Worm (Caenorhabditis elegans) whole organism, L1 larva: ENCODE data around the gene Y43F8B.9.

Source experiments
- C04F5.9 ChIP-seq: sonication (generic microtip); optimal IDR thresholded peaks from 2 replicates; lab custom pipeline; 2016; ENCODE audit warnings: missing genetic modification characterization, missing compliant biosample characterization
- C34B4.2 ChIP-seq: sonication (generic microtip); optimal IDR thresholded peaks from 2 replicates; lab custom pipeline; 2017; ENCODE audit warnings: mild to moderate bottlenecking, missing genetic modification characterization, missing compliant biosample characterization
- F16B12.6 ChIP-seq: fragments of 150-350 bp; optimal IDR thresholded peaks from 2 replicates; lab custom pipeline; 2014; ENCODE audit warnings: missing biosample characterization, missing genetic modification characterization
- aha-1 ChIP-seq: fragments of 150-350 bp; optimal IDR thresholded peaks from 2 replicates; lab custom pipeline; 2014; ENCODE audit warnings: missing biosample characterization, missing genetic modification characterization
- ceh-63 ChIP-seq: fragments of 200-800 bp; sonication (Bioruptor generic); optimal IDR thresholded peaks from 2 replicates; lab custom pipeline; 2018; ENCODE audit warnings: mild to moderate bottlenecking, missing genetic modification characterization, missing compliant biosample characterization
- ceh-8 ChIP-seq: fragments of 200-800 bp; sonication (Bioruptor generic); optimal IDR thresholded peaks from 2 replicates; lab custom pipeline; 2018; ENCODE audit warnings: mild to moderate bottlenecking, missing genetic modification characterization, moderate library complexity, missing compliant biosample characterization
- ces-1 ChIP-seq: fragments of 150-350 bp; optimal IDR thresholded peaks from 2 replicates; lab custom pipeline; 2014; ENCODE audit warnings: missing biosample characterization, missing genetic modification reagents, missing genetic modification characterization
- dpl-1 ChIP-seq, 3 experiments: fragments of 150-350 bp in 2 of 3; sonication (generic microtip) in 1 of 3; optimal IDR thresholded peaks; 2 replicates each; lab custom pipeline; 2014 to 2017; ENCODE audit warnings: missing biosample characterization in 3 of 3, missing genetic modification characterization in 3 of 3, missing genetic modification reagents in 3 of 3
- efl-1 ChIP-seq, 4 experiments: fragments of 150-350 bp; optimal IDR thresholded peaks in 3 of 4; peaks in 1 of 4; 1 replicate in 1 of 4; 2 replicates in 3 of 4; lab custom pipeline; 2014; ENCODE audit warnings: missing biosample characterization in 2 of 4, missing genetic modification characterization in 2 of 4, missing genetic modification reagents in 2 of 4
- efl-3 ChIP-seq: fragments of 200-800 bp; sonication (Bioruptor generic); optimal IDR thresholded peaks from 2 replicates; lab custom pipeline; 2018; ENCODE audit warnings: mild to moderate bottlenecking, missing genetic modification characterization, missing compliant biosample characterization
- egl-13 ChIP-seq: sonication (generic microtip); optimal IDR thresholded peaks from 2 replicates; lab custom pipeline; 2016; ENCODE audit warnings: missing genotype, missing genetic modification reagents, missing genetic modification characterization, missing compliant biosample characterization
- egl-27 ChIP-seq, 2 experiments: fragments of 150-350 bp in 1 of 2; sonication (generic microtip); optimal IDR thresholded peaks; 3 replicates each; lab custom pipeline; 2017 to 2018; ENCODE audit warnings: missing biosample characterization in 2 of 2, missing genetic modification characterization in 2 of 2, missing genetic modification reagents in 2 of 2
- fkh-10 ChIP-seq: sonication (generic microtip); optimal IDR thresholded peaks from 2 replicates; lab custom pipeline; 2017; ENCODE audit warnings: missing biosample characterization, missing genetic modification reagents, missing genetic modification characterization
- fkh-4 ChIP-seq: sonication (generic microtip); optimal IDR thresholded peaks from 2 replicates; lab custom pipeline; 2016; ENCODE audit warnings: missing compliant biosample characterization, missing genetic modification characterization, borderline replicate concordance
- hlh-4 ChIP-seq: sonication (generic microtip); optimal IDR thresholded peaks from 2 replicates; lab custom pipeline; 2016; ENCODE audit warnings: mild to moderate bottlenecking, missing genetic modification characterization, missing compliant biosample characterization
- irx-1 ChIP-seq: sonication (generic microtip); optimal IDR thresholded peaks from 2 replicates; lab custom pipeline; 2016; ENCODE audit warnings: missing genetic modification characterization, missing compliant biosample characterization
- isw-1 ChIP-seq: fragments of 200-800 bp; sonication (Bioruptor generic); IDR thresholded peaks from 2 replicates; pipeline ENCODE4 v1.3.6; 2022; ENCODE audit warnings: missing genetic modification characterization, missing compliant biosample characterization
- lin-15B ChIP-seq: fragments of 150-350 bp; sonication (generic microtip); optimal IDR thresholded peaks from 3 replicates; lab custom pipeline; 2014; ENCODE audit warnings: missing biosample characterization, missing genetic modification characterization
- lin-35 ChIP-seq, 2 experiments: fragments of 150-350 bp; optimal IDR thresholded peaks; 2 replicates each; lab custom pipeline; 2014; ENCODE audit warnings: missing biosample characterization in 2 of 2, missing genetic modification characterization in 2 of 2, missing genetic modification reagents in 2 of 2
- lin-39 ChIP-seq: fragments of 150-350 bp; optimal IDR thresholded peaks from 2 replicates; lab custom pipeline; 2014; ENCODE audit warnings: missing biosample characterization, missing genetic modification reagents, missing genetic modification characterization
- lir-3 ChIP-seq: sonication (generic microtip); optimal IDR thresholded peaks from 2 replicates; lab custom pipeline; 2016; ENCODE audit warnings: mild to moderate bottlenecking, missing genetic modification characterization, moderate library complexity, missing compliant biosample characterization; ENCODE audit not compliant: poor library complexity
- lsy-2 ChIP-seq, 2 experiments: fragments of 150-350 bp; optimal IDR thresholded peaks; 2 replicates each; lab custom pipeline; 2014; ENCODE audit warnings: missing biosample characterization in 2 of 2, missing genetic modification characterization in 2 of 2
- mep-1 ChIP-seq: fragments of 150-350 bp; optimal IDR thresholded peaks from 2 replicates; lab custom pipeline; 2014; ENCODE audit warnings: missing biosample characterization, missing genetic modification characterization
- nhr-12 ChIP-seq: sonication (generic microtip); optimal IDR thresholded peaks from 2 replicates; lab custom pipeline; 2017; ENCODE audit warnings: missing biosample characterization, missing genetic modification characterization
- nhr-19 ChIP-seq: fragments of 200-800 bp; sonication (Bioruptor generic); conservative IDR thresholded peaks from 2 replicates; pipeline ENCODE4 v1.3.6; 2022; ENCODE audit warnings: missing genetic modification characterization, missing compliant biosample characterization
- nhr-20 ChIP-seq: sonication (generic microtip); optimal IDR thresholded peaks from 2 replicates; lab custom pipeline; 2016; ENCODE audit warnings: mild to moderate bottlenecking, missing genetic modification characterization, missing compliant biosample characterization
- nhr-71 ChIP-seq: sonication (generic microtip); optimal IDR thresholded peaks from 2 replicates; lab custom pipeline; 2016; ENCODE audit warnings: mild to moderate bottlenecking, missing genetic modification characterization, moderate library complexity, missing compliant biosample characterization
- nhr-84 ChIP-seq: sonication (generic microtip); optimal IDR thresholded peaks from 2 replicates; lab custom pipeline; 2017; ENCODE audit warnings: missing biosample characterization, missing genetic modification characterization
- nhr-85 ChIP-seq: sonication (generic microtip); peaks from one replicate; lab custom pipeline; 2016; ENCODE audit warnings: missing genetic modification characterization, inconsistent platforms, missing compliant biosample characterization
- nhr-90 ChIP-seq: sonication (generic microtip); optimal IDR thresholded peaks from 2 replicates; lab custom pipeline; 2016; ENCODE audit warnings: mild to moderate bottlenecking, missing genetic modification characterization, missing compliant biosample characterization; ENCODE audit not compliant: poor library complexity
- pqm-1 ChIP-seq: sonication (generic microtip); optimal IDR thresholded peaks from 3 replicates; lab custom pipeline; 2017; ENCODE audit warnings: missing biosample characterization, missing genetic modification characterization
- rnt-1 ChIP-seq: sonication (generic microtip); optimal IDR thresholded peaks from 2 replicates; lab custom pipeline; 2016; ENCODE audit warnings: mild to moderate bottlenecking, missing genetic modification characterization, moderate library complexity, missing compliant biosample characterization
- snu-23 ChIP-seq: sonication (generic microtip); optimal IDR thresholded peaks from 2 replicates; lab custom pipeline; 2016; ENCODE audit warnings: missing genetic modification characterization, missing compliant biosample characterization
- sox-4 ChIP-seq: sonication (generic microtip); optimal IDR thresholded peaks from 2 replicates; lab custom pipeline; 2016; ENCODE audit warnings: missing genetic modification characterization, missing compliant biosample characterization
- sptf-1 ChIP-seq: fragments of 150-350 bp; optimal IDR thresholded peaks from 2 replicates; lab custom pipeline; 2014; ENCODE audit warnings: missing biosample characterization, missing genetic modification characterization
- swsn-7 ChIP-seq: sonication (generic microtip); optimal IDR thresholded peaks from 2 replicates; lab custom pipeline; 2016; ENCODE audit warnings: missing genetic modification characterization, missing compliant biosample characterization
- tbx-2 ChIP-seq: sonication (generic microtip); optimal IDR thresholded peaks from 2 replicates; lab custom pipeline; 2016; ENCODE audit warnings: missing genetic modification characterization, missing compliant biosample characterization
- unc-30 ChIP-seq: sonication (generic microtip); optimal IDR thresholded peaks from 2 replicates; lab custom pipeline; 2017; ENCODE audit warnings: missing biosample characterization, missing genetic modification characterization
- unc-62 ChIP-seq: fragments of 150-350 bp; optimal IDR thresholded peaks from 2 replicates; lab custom pipeline; 2014; ENCODE audit warnings: missing biosample characterization, missing genetic modification reagents, missing genetic modification characterization
- unc-98 ChIP-seq: fragments of 200-800 bp; sonication (Bioruptor generic); IDR thresholded peaks from 2 replicates; pipeline ENCODE4 v1.3.6; 2022; ENCODE audit warnings: missing genetic modification characterization, missing compliant biosample characterization
- zag-1 ChIP-seq: fragments of 150-350 bp; optimal IDR thresholded peaks from 2 replicates; lab custom pipeline; 2014; ENCODE audit warnings: missing biosample characterization, missing genetic modification characterization
- zip-4 ChIP-seq: fragments of 200-800 bp; sonication (Bioruptor generic); optimal IDR thresholded peaks from 2 replicates; lab custom pipeline; 2018; ENCODE audit warnings: mild to moderate bottlenecking, missing genetic modification characterization, moderate library complexity, missing compliant biosample characterization
- ztf-11 ChIP-seq, 2 experiments: sonication (generic microtip); optimal IDR thresholded peaks; 2 replicates each; lab custom pipeline; 2016 to 2017; ENCODE audit warnings: missing genetic modification characterization in 2 of 2, missing biosample characterization in 1 of 2, missing compliant biosample characterization in 1 of 2

Y43F8B.9 gene

DNA sequence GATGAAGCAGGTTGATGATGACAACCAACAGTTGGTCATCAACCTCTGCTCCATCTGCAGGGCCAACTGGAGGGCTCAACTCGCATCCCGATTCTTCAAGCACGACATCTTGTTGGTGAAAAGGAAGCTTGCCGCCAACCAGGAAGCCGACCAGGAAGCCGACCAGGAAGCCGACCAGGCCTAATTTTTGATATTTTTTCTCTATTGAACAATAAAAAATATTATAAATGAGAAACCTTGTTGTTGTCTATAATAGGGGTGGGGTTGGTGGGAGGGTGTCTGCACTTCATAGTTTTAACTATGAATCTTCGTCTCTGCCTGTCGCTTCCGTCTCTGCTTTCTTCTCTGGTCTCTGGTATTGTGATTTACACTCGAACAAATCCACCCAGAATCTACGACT, 7.7 kb downstream of the Y43F8B.9 start, which contains the start of gene Y43F8B.18:
Gene Y43F8B.18 (plus strand): TSS at position 301 of the 400 bp plus-strand sequence.
- TF ChIP-seq tbx-2 (tag; lab: Kevin White, UChicago), result no peak
- no peak for TF ChIP-seq egl-27 (tag; optimal IDR thresholded peaks at IDR 0.05; lab: Kevin White, UChicago)
- TF ChIP-seq lin-15B (tag; lab: Kevin White, UChicago), result no peak
- TF ChIP-seq C04F5.9, result no peak
- no peak for TF ChIP-seq lsy-2 (tag; optimal IDR thresholded peaks at IDR 0.05; lab: Kevin White, UChicago)
- TF ChIP-seq egl-13 (tag; lab: Kevin White, UChicago), result no peak
- TF ChIP-seq sox-4 (tag; lab: Kevin White, UChicago), result no peak
- no peak for TF ChIP-seq isw-1
- no peak for TF ChIP-seq nhr-12 (tag; lab: Kevin White, UChicago)
- TF ChIP-seq unc-62 (GFP tag; lab: Kevin White, UChicago), result no peak
- TF ChIP-seq unc-98 (GFP tag; lab: Robert Waterston, UW), result no peak
- TF ChIP-seq sptf-1 (tag; lab: Kevin White, UChicago), result no peak

DNA sequence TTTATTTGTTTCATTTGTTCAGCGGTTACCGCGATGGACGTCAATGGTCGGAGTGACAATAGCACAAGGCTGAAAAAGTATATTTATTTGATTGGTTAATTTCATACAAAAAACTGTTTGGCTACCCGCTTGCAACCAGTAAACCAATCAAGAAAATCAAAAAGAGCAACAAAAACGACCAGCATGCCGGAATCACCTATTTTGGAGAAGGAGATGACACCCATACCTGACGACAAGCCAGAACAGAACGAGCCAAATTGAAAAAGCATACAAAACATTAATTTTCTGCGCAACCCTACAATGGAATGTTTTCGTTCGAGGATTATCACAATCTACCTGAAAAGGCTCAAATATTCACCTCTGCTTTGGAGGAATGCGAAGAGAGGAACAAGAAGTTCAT, 12.5 kb downstream of the Y43F8B.9 start, which contains the start of gene Y43F8B.7:
Gene Y43F8B.7 (plus strand): TSS at position 301 of the 400 bp plus-strand sequence.
- TF ChIP-seq lin-35 (GFP tag; optimal IDR thresholded peaks at IDR 0.05; lab: Kevin White, UChicago) (no peak), dpl-1 (GFP tag; optimal IDR thresholded peaks at IDR 0.05; lab: Kevin White, UChicago) (no peak), efl-1 (optimal IDR thresholded peaks at IDR 0.05; lab: Kevin White, UChicago) (no peak), efl-1 (GFP tag; optimal IDR thresholded peaks at IDR 0.05 in 1 of 2; lab: Kevin White, UChicago) (no peak), snu-23 (GFP tag; lab: Kevin White, UChicago) (no peak), fkh-4 (no peak), efl-3 (GFP tag; lab: Kevin White, UChicago) (no peak), lir-3 (no peak), pqm-1 (tag; lab: Kevin White, UChicago) (no peak), nhr-20 (tag; lab: Kevin White, UChicago) (no peak), isw-1 (no peak), aha-1 (tag; lab: Kevin White, UChicago) (no peak), sptf-1 (tag; lab: Kevin White, UChicago) (no peak), nhr-19 (GFP tag; lab: Robert Waterston, UW) (no peak), C34B4.2 (tag; lab: Kevin White, UChicago) (no peak)

DNA sequence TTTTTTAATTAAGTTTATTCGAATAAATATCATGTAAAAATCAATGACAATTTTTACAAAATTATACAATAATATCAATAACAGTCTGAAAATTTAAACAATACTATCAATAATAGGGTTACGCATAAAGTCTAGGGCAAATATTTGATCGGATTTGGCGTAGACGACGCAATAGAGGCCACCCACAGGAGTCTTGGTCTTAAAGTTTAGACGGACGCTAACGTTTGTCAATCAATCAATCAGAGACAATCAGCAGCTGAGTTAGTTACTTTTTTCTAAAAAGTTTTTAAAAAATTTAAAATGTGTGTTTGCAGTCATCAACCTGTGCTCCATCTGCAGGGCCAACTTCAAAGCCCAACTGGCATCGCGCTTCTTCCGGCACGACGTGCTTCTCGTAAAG, 13.3 kb downstream of the Y43F8B.9 start, which contains the start of gene Y43F8B.29:
Gene Y43F8B.29 (plus strand): TSS at position 301 of the 400 bp plus-strand sequence.
- no peak for TF ChIP-seq sptf-1 (tag; lab: Kevin White, UChicago)
- TF ChIP-seq nhr-71 (tag; lab: Kevin White, UChicago), result no peak
- TF ChIP-seq egl-27 (tag; optimal IDR thresholded peaks at IDR 0.05; lab: Kevin White, UChicago), result no peak
- TF ChIP-seq, all 84 proteins: peak for 0

DNA sequence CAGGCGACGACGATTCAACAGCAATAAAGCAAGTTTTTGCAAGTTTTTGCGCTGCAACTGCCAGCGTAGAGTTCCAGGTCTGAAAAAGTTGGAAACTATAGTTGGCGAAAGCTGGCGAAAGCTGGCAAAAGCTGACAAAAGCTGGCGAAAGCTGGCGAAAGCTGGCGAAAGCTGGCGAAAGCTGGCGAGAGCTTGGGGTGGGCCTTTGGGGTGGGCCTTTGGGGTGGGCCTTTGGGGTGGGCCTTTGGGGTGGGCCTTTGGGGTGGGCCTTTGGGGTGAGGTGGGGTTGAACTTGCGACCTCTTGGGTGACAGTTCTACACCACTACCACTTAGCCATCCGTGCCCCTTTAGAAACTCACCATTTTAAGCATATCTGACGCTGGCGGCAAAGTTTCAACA, 17.2 kb downstream of the Y43F8B.9 start:
- TF ChIP-seq nhr-71 (tag; lab: Kevin White, UChicago), result no peak

DNA sequence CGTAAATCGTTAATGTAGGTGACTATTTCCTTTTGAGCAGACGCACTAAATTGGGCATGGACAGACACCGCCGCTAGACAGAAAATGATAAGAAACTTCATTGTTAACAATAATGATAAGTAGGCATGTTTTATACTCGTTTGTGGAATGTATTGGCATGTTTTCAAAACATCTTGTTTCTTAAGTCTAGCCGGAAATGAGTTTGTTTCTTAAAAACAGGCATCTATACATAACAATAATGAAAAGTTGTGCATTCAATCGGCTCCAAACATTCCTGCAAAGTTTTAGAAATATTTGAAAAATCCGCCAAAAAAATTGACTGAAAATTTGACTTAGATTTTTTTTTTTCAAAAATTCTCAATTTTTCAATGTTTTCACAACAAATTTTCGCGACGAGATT, 17.6 kb downstream of the Y43F8B.9 start, which contains the start of gene scl-21:
Gene scl-21 (minus strand): TSS at position 101 of the 400 bp plus-strand sequence.
- TF ChIP-seq C04F5.9, result no peak
- TF ChIP-seq nhr-20 (tag; lab: Kevin White, UChicago), result no peak
- no peak for TF ChIP-seq unc-30 (tag; lab: Kevin White, UChicago)
- TF ChIP-seq nhr-90, result no peak
- TF ChIP-seq ces-1, result no peak
- TF ChIP-seq mep-1 (tag; lab: Kevin White, UChicago), result no peak
- TF ChIP-seq zip-4 (GFP tag; lab: Kevin White, UChicago), result no peak
- TF ChIP-seq lin-39 (tag; lab: Kevin White, UChicago), result no peak
- TF ChIP-seq F16B12.6 (tag; lab: Kevin White, UChicago), result no peak
- TF ChIP-seq hlh-4 (tag; lab: Kevin White, UChicago), result no peak
- TF ChIP-seq ceh-8 (GFP tag; lab: Kevin White, UChicago), result no peak
- no peak for TF ChIP-seq nhr-85
- TF ChIP-seq rnt-1 (tag; lab: Kevin White, UChicago), result no peak
- TF ChIP-seq swsn-7, result no peak
- TF ChIP-seq fkh-10, result no peak
- no peak for TF ChIP-seq nhr-84 (tag; lab: Kevin White, UChicago)
- no peak for TF ChIP-seq zag-1
- TF ChIP-seq ceh-63, result no peak
- TF ChIP-seq ztf-11 (tag; optimal IDR thresholded peaks at IDR 0.05; lab: Kevin White, UChicago), result no peak
- no peak for TF ChIP-seq irx-1 (tag; lab: Kevin White, UChicago)
